Fruit fly (Drosophila melanogaster) whole organism, adult: Measurements from ENCODE around the gene Hmu.

Experiments used
- CG11617 ChIP-seq: fragments of 200-800 bp; sonication (Bioruptor generic); optimal IDR thresholded peaks from 2 replicates; lab custom pipeline; 2017; ENCODE audit warnings: mild to moderate bottlenecking, missing biosample characterization, missing genetic modification reagents, missing genetic modification characterization
- CG12768 ChIP-seq: fragments of 200-800 bp; sonication (Bioruptor generic); optimal IDR thresholded peaks from 2 replicates; lab custom pipeline; 2017; ENCODE audit warnings: missing biosample characterization, missing genetic modification characterization, mild to moderate bottlenecking, moderate library complexity, missing genetic modification reagents
- CG1620 ChIP-seq: fragments of 200-800 bp; sonication (Bioruptor generic); optimal IDR thresholded peaks from 2 replicates; lab custom pipeline; 2016; ENCODE audit warnings: missing biosample characterization, missing genetic modification characterization
- CG33017 ChIP-seq: fragments of 200-800 bp; sonication (Bioruptor generic); optimal IDR thresholded peaks from 2 replicates; lab custom pipeline; 2018; ENCODE audit warnings: missing biosample characterization, mild to moderate bottlenecking, missing genetic modification characterization, moderate library complexity
- CG5204 ChIP-seq: fragments of 200-800 bp; sonication (Bioruptor generic); optimal IDR thresholded peaks from 2 replicates; lab custom pipeline; 2016; ENCODE audit warnings: missing biosample characterization, missing genetic modification characterization
- CG7045 ChIP-seq: fragments of 200-800 bp; sonication (Bioruptor generic); optimal IDR thresholded peaks from 2 replicates; lab custom pipeline; 2017; ENCODE audit warnings: missing biosample characterization, mild to moderate bottlenecking, missing genetic modification characterization
- CG7101 ChIP-seq: fragments of 200-800 bp; sonication (Bioruptor generic); optimal IDR thresholded peaks from 2 replicates; lab custom pipeline; 2018; ENCODE audit warnings: missing biosample characterization, mild to moderate bottlenecking, missing genetic modification characterization, moderate library complexity
- Clk ChIP-seq: fragments of 200-800 bp; sonication (Bioruptor generic); optimal IDR thresholded peaks from 2 replicates; lab custom pipeline; 2017; ENCODE audit warnings: missing biosample characterization, missing genetic modification characterization
- Hr96 ChIP-seq: fragments of 200-800 bp; sonication (Bioruptor generic); optimal IDR thresholded peaks from 2 replicates; lab custom pipeline; 2016; ENCODE audit warnings: missing biosample characterization, missing genetic modification characterization
- cic ChIP-seq: fragments of 200-800 bp; sonication (Bioruptor generic); optimal IDR thresholded peaks from 2 replicates; lab custom pipeline; 2017; ENCODE audit warnings: missing biosample characterization, mild to moderate bottlenecking, missing genetic modification characterization, moderate library complexity
- cnc ChIP-seq, 2 experiments: fragments of >200 bp; optimal IDR thresholded peaks; 2 replicates each; lab custom pipeline; 2017
- kay ChIP-seq: fragments of 200-800 bp; sonication (Bioruptor generic); peaks from one replicate; lab custom pipeline; 2016; ENCODE audit warnings: missing biosample characterization, missing genetic modification characterization, borderline replicate concordance
- ovo ChIP-seq: fragments of 200-800 bp; sonication (Bioruptor generic); optimal IDR thresholded peaks from 2 replicates; lab custom pipeline; 2016; ENCODE audit warnings: missing biosample characterization, missing genetic modification characterization

dm6 chr3R:27330782-27331181 is 42.2 kb downstream of the Hmu start, which contains the start of gene CG3330:
- no peak for TF ChIP-seq Hr96 (GFP tag; lab: Kevin White, UChicago)
- TF ChIP-seq ovo (GFP tag; lab: Kevin White, UChicago): no peak
- TF ChIP-seq CG7045 (GFP tag; lab: Kevin White, UChicago): no peak
- TF ChIP-seq kay (GFP tag; lab: Kevin White, UChicago): no peak
- no peak for TF ChIP-seq cic
- no peak for TF ChIP-seq Clk (GFP tag; lab: Kevin White, UChicago)
- TF ChIP-seq CG7101: no peak
- no peak for TF ChIP-seq CG11617 (GFP tag; lab: Kevin White, UChicago)
- no peak for TF ChIP-seq CG12768 (GFP tag; lab: Kevin White, UChicago)
- no peak for TF ChIP-seq CG5204
- no peak for TF ChIP-seq CG33017 (tag; lab: Kevin White, UChicago)
- TF ChIP-seq CG1620 (GFP tag; lab: Kevin White, UChicago): no peak
- TF ChIP-seq cnc (optimal IDR thresholded peaks at IDR 0.05; lab: Kevin White, UChicago): no peak
